Worm (Caenorhabditis elegans) whole organism, L3 larva: ENCODE measurements around the gene sdc-2.

Experiments
- ama-1 ChIP-seq: fragments of 150-350 bp; optimal IDR thresholded peaks from 2 replicates; lab custom pipeline; 2018
- ceh-16 ChIP-seq: sonication (generic microtip); optimal IDR thresholded peaks from 2 replicates; lab custom pipeline; 2017; ENCODE audit warnings: missing biosample characterization, missing genetic modification characterization
- elt-1 ChIP-seq: fragments of 150-350 bp; optimal IDR thresholded peaks from 2 replicates; lab custom pipeline; 2014; ENCODE audit warnings: missing biosample characterization, missing genetic modification characterization
- lin-15B ChIP-seq: fragments of 150-350 bp; optimal IDR thresholded peaks from 2 replicates; lab custom pipeline; 2014; ENCODE audit warnings: missing biosample characterization, missing genetic modification characterization
- nhr-11 ChIP-seq: fragments of 150-350 bp; optimal IDR thresholded peaks from 2 replicates; lab custom pipeline; 2014; ENCODE audit warnings: missing biosample characterization, missing genetic modification characterization
- nhr-12 ChIP-seq: fragments of 150-350 bp; optimal IDR thresholded peaks from 2 replicates; lab custom pipeline; 2014; ENCODE audit warnings: missing biosample characterization, missing genetic modification characterization
- nhr-23 ChIP-seq: fragments of 150-350 bp; optimal IDR thresholded peaks from 2 replicates; lab custom pipeline; 2014; ENCODE audit warnings: missing biosample characterization, missing genetic modification reagents, missing genetic modification characterization
- nhr-28 ChIP-seq: fragments of 150-350 bp; optimal IDR thresholded peaks from 2 replicates; lab custom pipeline; 2014; ENCODE audit warnings: missing biosample characterization, missing genetic modification characterization
- nhr-77 ChIP-seq: fragments of 150-350 bp; optimal IDR thresholded peaks from 2 replicates; lab custom pipeline; 2014; ENCODE audit warnings: missing biosample characterization, missing genetic modification characterization
- skn-1 ChIP-seq: fragments of 150-350 bp; optimal IDR thresholded peaks from 2 replicates; lab custom pipeline; 2014; ENCODE audit warnings: missing biosample characterization, missing genetic modification characterization

- TF ChIP-seq ceh-16 (tag; lab: Kevin White, UChicago): no peak
- no peak for TF ChIP-seq elt-1 (tag; lab: Kevin White, UChicago)
- no peak for TF ChIP-seq nhr-11 (tag; lab: Kevin White, UChicago)
- no peak for TF ChIP-seq nhr-23
- TF ChIP-seq skn-1 (tag; lab: Kevin White, UChicago): no peak
- TF ChIP-seq ama-1 (lab: Kevin White, UChicago): no peak
- no peak for TF ChIP-seq nhr-28 (tag; lab: Kevin White, UChicago)
- no peak for TF ChIP-seq lin-15B (tag; lab: Kevin White, UChicago)
- no peak for TF ChIP-seq nhr-12
- no peak for TF ChIP-seq nhr-77 (tag; lab: Kevin White, UChicago)
Observed at ce11 chrX:11541690-11542089, 19.2 kb downstream of the sdc-2 start.
